Worm (Caenorhabditis elegans): ENCODE measurements around the gene mam-5.
A peak's percentile ranks its signal among the peaks of the same experiment; 100 is the strongest.
"Not testable (repeated sequence)": the region's sequence is repeated elsewhere in the genome, so short reads cannot be mapped to it uniquely, and the experiment has no call there.

mam-5 gene

DNA sequence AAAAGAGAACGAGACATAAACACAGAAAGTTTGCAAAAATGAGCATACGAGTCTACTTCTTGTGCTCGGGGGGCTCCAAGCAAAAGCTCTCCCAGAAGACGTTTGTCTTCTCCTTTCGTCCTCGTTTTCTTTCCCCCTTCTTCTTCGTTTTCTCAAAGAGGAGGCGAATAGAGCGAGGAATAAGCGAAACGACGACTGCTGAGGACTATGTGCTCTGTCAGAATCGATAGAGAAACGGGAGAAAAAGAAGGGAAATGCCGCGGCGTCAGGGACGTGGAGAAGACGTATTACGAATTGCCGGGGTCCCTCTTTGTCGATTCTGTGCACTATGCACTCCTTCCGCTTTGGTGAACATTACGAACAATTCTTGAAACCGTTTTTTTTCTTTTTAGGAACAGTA is 25.9 kb downstream of the mam-5 start (continued):
- TF ChIP-seq mcd-1 (GFP tag; IDR thresholded peaks at IDR 0.05) (peak; percentile 38; the same call in 1 of the 2 replicates), T26A5.8 (tag; optimal IDR thresholded peaks at IDR 0.05) (no peak)

DNA sequence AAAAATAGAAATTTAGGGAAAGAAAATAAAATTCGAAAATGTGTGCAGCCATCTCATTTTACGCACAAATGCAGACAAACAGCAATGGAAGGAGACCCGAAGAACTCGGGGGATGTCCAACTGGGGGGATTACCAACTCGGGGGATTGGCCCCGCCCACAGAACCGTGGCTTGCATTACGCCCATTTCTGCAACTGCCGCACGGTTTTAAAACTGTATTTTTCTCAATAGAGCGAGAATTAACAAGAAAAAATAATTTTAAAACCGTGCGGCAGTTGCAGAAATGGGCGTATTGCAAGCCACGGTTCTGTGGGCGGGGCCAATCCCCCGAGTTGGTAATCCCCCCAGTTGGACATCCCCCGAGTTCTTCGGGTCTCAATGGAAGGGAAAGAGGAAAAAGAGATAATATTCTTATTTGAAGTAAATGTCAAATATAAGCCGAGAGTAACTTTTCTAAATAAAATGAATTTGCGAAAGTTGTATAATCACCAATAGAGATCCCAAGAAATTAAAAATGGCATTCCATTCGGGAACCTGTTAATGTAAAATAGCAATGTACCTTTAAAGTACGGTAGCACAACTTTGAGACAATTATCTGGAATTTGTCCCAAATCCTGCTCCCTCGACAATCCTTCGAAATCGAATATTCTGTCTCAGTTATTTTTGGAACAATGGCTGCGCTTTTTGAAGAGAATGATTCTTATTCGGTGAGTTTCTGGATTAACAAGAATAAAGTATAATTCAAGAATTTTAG is 28.4 kb downstream of the mam-5 start, which contains the start of the genes ruvb-1 and tofu-1:
ruvb-1 (minus strand) TSS at position 72 of the 753 bp plus-strand sequence.
tofu-1 (plus strand) TSS at position 417 of the 753 bp plus-strand sequence.
- TF ChIP-seq Y95B8A.8 (GFP tag; IDR thresholded peaks at IDR 0.05) = 0 out of 2 replicates have a peak, but pooled peaks have one; percentile 14
- TF ChIP-seq ztf-18 (tag; optimal IDR thresholded peaks at IDR 0.05) = peak; percentile 50
- TF ChIP-seq ztf-26 (tag; optimal IDR thresholded peaks at IDR 0.05) = peak; percentile 58
- TF ChIP-seq egrh-3 (GFP tag; IDR thresholded peaks at IDR 0.05) = peak; percentile 57
- peak; percentile 91 for TF ChIP-seq mcd-1 (GFP tag; IDR thresholded peaks at IDR 0.05)
- peak; percentile 35 for TF ChIP-seq D2030.7 (GFP tag; IDR thresholded peaks at IDR 0.05)
- TF ChIP-seq hmg-1.2 (GFP tag; IDR thresholded peaks at IDR 0.05) = peak; percentile 49
- peak; percentile 97 for TF ChIP-seq ceh-100 (GFP tag; IDR thresholded peaks at IDR 0.05)
- TF ChIP-seq chd-7 (tag; optimal IDR thresholded peaks at IDR 0.05) = peak; percentile 15
- TF ChIP-seq xnd-1 (tag; optimal IDR thresholded peaks at IDR 0.05) = peak; percentile 44
- peak; percentile 60; the same call in 1 of the 2 replicates for TF ChIP-seq ekl-4 (GFP tag; IDR thresholded peaks at IDR 0.05)
- not testable (repeated sequence) for TF ChIP-seq snpc-4 (GFP tag; optimal IDR thresholded peaks at IDR 0.05); rpc-1 (tag; optimal IDR thresholded peaks at IDR 0.05)
- peak in 2 of 4 experiments; percentile 47 to 62 for TF ChIP-seq snpc-4 (tag; optimal IDR thresholded peaks at IDR 0.05)
- peak; percentile 64 for TF ChIP-seq Y53G8AR.9 (GFP tag; conservative IDR thresholded peaks at IDR 0.05)
- TF ChIP-seq madf-8 (GFP tag; conservative IDR thresholded peaks at IDR 0.05) = 0 out of 2 replicates have a peak, but pooled peaks have one; percentile 15
- TF ChIP-seq aptf-2 (GFP tag; conservative IDR thresholded peaks at IDR 0.05) = 0 out of 2 replicates have a peak, but pooled peaks have one; percentile 62
- TF ChIP-seq B0336.3 (GFP tag; IDR thresholded peaks at IDR 0.05) = 0 out of 2 replicates have a peak, but pooled peaks have one; percentile 15
- 0 out of 2 replicates have a peak, but pooled peaks have one; percentile 56 for TF ChIP-seq bed-2 (GFP tag; IDR thresholded peaks at IDR 0.05)
- TF ChIP-seq nhr-80 (tag; optimal IDR thresholded peaks at IDR 0.05) = peak; percentile 60
- peak; percentile 94 for TF ChIP-seq C06A6.2 (GFP tag; conservative IDR thresholded peaks at IDR 0.05)
- 0 out of 2 replicates have a peak, but pooled peaks have one; percentile 52 for TF ChIP-seq ztf-28 (GFP tag; IDR thresholded peaks at IDR 0.05)
- TF ChIP-seq tbp1 (GFP tag; optimal IDR thresholded peaks at IDR 0.05) = peak; percentile 14
- TF ChIP-seq K11D2.4 (GFP tag; IDR thresholded peaks at IDR 0.05) = peak; percentile 50; the same call in 1 of the 2 replicates
- TF ChIP-seq ceh-27 (GFP tag; optimal IDR thresholded peaks at IDR 0.05) = peak; percentile 59
- peak; percentile 4 for TF ChIP-seq unc-130 (GFP tag; optimal IDR thresholded peaks at IDR 0.05)
- TF ChIP-seq nhr-90 (tag; optimal IDR thresholded peaks at IDR 0.05) = peak; percentile 29
- TF ChIP-seq rpc-1 (optimal IDR thresholded peaks at IDR 0.05) = peak; percentile 34
- 0 out of 2 replicates have a peak, but pooled peaks have one; percentile 47 for TF ChIP-seq Y67H2A.10 (GFP tag; conservative IDR thresholded peaks at IDR 0.05)
- TF ChIP-seq athp-1 (tag; optimal IDR thresholded peaks at IDR 0.05) = peak; percentile 43
- TF ChIP-seq lin-54 (GFP tag; optimal IDR thresholded peaks at IDR 0.05) = peak; percentile 23
- TF ChIP-seq ceh-91 (GFP tag; IDR thresholded peaks at IDR 0.05) = 0 out of 2 replicates have a peak, but pooled peaks have one; percentile 21
- TF ChIP-seq attf-3 (GFP tag; conservative IDR thresholded peaks at IDR 0.05) = peak; percentile 12; the same call in 1 of the 2 replicates
- peak; percentile 15 for TF ChIP-seq T07F8.4 (tag; optimal IDR thresholded peaks at IDR 0.05)
- peak in 1 of 2 experiments; percentile 34 for TF ChIP-seq let-607 (tag; optimal IDR thresholded peaks at IDR 0.05)
- TF ChIP-seq cebp-1 (GFP tag; IDR thresholded peaks at IDR 0.05) = 0 out of 2 replicates have a peak, but pooled peaks have one; percentile 63
- peak; percentile 69 for TF ChIP-seq cebp-1 (tag; optimal IDR thresholded peaks at IDR 0.05)
- 0 out of 2 replicates have a peak, but pooled peaks have one; percentile 45 for TF ChIP-seq B0019.2 (GFP tag; conservative IDR thresholded peaks at IDR 0.05)
- peak; percentile 63 for TF ChIP-seq lsl-1 (GFP tag; optimal IDR thresholded peaks at IDR 0.05)
- TF ChIP-seq hsf-1 (GFP tag; IDR thresholded peaks at IDR 0.05) = 0 out of 2 replicates have a peak, but pooled peaks have one; percentile 38
- TF ChIP-seq attf-5 (GFP tag; optimal IDR thresholded peaks at IDR 0.05) = peak; percentile 74
- peak; percentile 14 for TF ChIP-seq him-1 (tag; optimal IDR thresholded peaks at IDR 0.05)
- 0 out of 2 replicates have a peak, but pooled peaks have one; percentile 29 for TF ChIP-seq zfh-2 (GFP tag; conservative IDR thresholded peaks at IDR 0.05)
